Worm (Caenorhabditis elegans) whole organism, young adult: ENCODE data around the gene ZK1248.20.

Experiments
- B0336.3 ChIP-seq: fragments of 200-800 bp; sonication (Bioruptor generic); IDR thresholded peaks from 2 replicates; pipeline ENCODE4 v1.3.6; 2022; ENCODE audit warnings: missing genetic modification characterization, missing compliant biosample characterization
- lag-1 ChIP-seq: fragments of 200-800 bp; sonication (Bioruptor generic); IDR thresholded peaks from 2 replicates; pipeline ENCODE4 v1.3.6; 2022; ENCODE audit warnings: missing genetic modification reagents, missing genetic modification characterization, missing compliant biosample characterization
- lin-35 ChIP-seq, 3 experiments: fragments of 150-350 bp in 2 of 3; sonication (generic microtip) in 1 of 3; optimal IDR thresholded peaks; 2 replicates each; lab custom pipeline; 2014 to 2018; ENCODE audit warnings: missing biosample characterization in 3 of 3, missing genetic modification characterization in 3 of 3, missing genetic modification reagents in 3 of 3
- sdz-38 ChIP-seq: sonication (generic microtip); optimal IDR thresholded peaks from 2 replicates; lab custom pipeline; 2016; ENCODE audit warnings: missing genotype, missing genetic modification characterization, missing compliant biosample characterization
- snpc-4 ChIP-seq, 5 experiments: fragments of 150-350 bp in 1 of 5; sonication (generic microtip) in 4 of 5; optimal IDR thresholded peaks; 2 replicates each; lab custom pipeline; 2014 to 2018; ENCODE audit warnings: missing genetic modification characterization in 5 of 5, missing biosample characterization in 3 of 5, antibody characterized with exemption in 2 of 5, mild to moderate bottlenecking in 2 of 5, missing compliant biosample characterization in 2 of 5, missing genotype in 2 of 5, moderate library complexity in 2 of 5, missing genetic modification reagents in 1 of 5

ce11 chrII:5833136-5833535, 16.7 kb downstream of the ZK1248.20 start, which contains the start of gene gtap-1:
- TF ChIP-seq lin-35 (GFP tag; optimal IDR thresholded peaks at IDR 0.05; lab: Kevin White, UChicago) (no peak), B0336.3 (GFP tag; lab: Robert Waterston, UW) (no peak), sdz-38 (tag; lab: Kevin White, UChicago) (no peak), snpc-4 (GFP tag; optimal IDR thresholded peaks at IDR 0.05; lab: Kevin White, UChicago) (no peak), snpc-4 (tag; optimal IDR thresholded peaks at IDR 0.05; lab: Kevin White, UChicago) (no peak), lag-1 (GFP tag; lab: Robert Waterston, UW) (no peak)
